Worm (Caenorhabditis elegans) whole organism, late embryonic: ENCODE results near the gene F44E5.15.
A peak's percentile ranks its signal among the peaks of the same experiment; 100 is the strongest.

Experiments
- C08G9.2 ChIP-seq: sonication (generic microtip); optimal IDR thresholded peaks from 2 replicates; lab custom pipeline; 2016; ENCODE audit warnings: mild to moderate bottlenecking, missing genetic modification characterization, moderate library complexity, missing compliant biosample characterization
- K02D7.2 ChIP-seq: sonication (generic microtip); optimal IDR thresholded peaks from 2 replicates; lab custom pipeline; 2017; ENCODE audit warnings: mild to moderate bottlenecking, missing genetic modification characterization, missing compliant biosample characterization
- Y22D7AL.16 ChIP-seq: sonication (generic microtip); optimal IDR thresholded peaks from 2 replicates; lab custom pipeline; 2016; ENCODE audit warnings: missing genetic modification characterization, missing compliant biosample characterization
- ahr-1 ChIP-seq: sonication (generic microtip); optimal IDR thresholded peaks from 2 replicates; lab custom pipeline; 2016; ENCODE audit warnings: missing genetic modification characterization, missing compliant biosample characterization
- ama-1 ChIP-seq: fragments of 150-350 bp; optimal IDR thresholded peaks from 2 replicates; lab custom pipeline; 2014
- ceh-14 ChIP-seq: sonication (generic microtip); optimal IDR thresholded peaks from 2 replicates; lab custom pipeline; 2016; ENCODE audit warnings: missing genotype, missing genetic modification characterization, missing compliant biosample characterization
- ceh-18 ChIP-seq: sonication (generic microtip); optimal IDR thresholded peaks from 2 replicates; lab custom pipeline; 2016; ENCODE audit warnings: missing genetic modification characterization, missing compliant biosample characterization
- ceh-2 ChIP-seq: sonication (generic microtip); optimal IDR thresholded peaks from 2 replicates; lab custom pipeline; 2016; ENCODE audit warnings: missing genotype, missing genetic modification characterization, missing compliant biosample characterization
- ceh-22 ChIP-seq: sonication (generic microtip); optimal IDR thresholded peaks from 2 replicates; lab custom pipeline; 2017; ENCODE audit warnings: missing biosample characterization, missing genetic modification characterization
- ceh-24 ChIP-seq: sonication (generic microtip); optimal IDR thresholded peaks from 2 replicates; lab custom pipeline; 2016; ENCODE audit warnings: mild to moderate bottlenecking, missing genetic modification characterization, missing compliant biosample characterization
- ceh-31 ChIP-seq: sonication (generic microtip); optimal IDR thresholded peaks from 2 replicates; lab custom pipeline; 2016; ENCODE audit warnings: missing genetic modification characterization, missing compliant biosample characterization
- ceh-34 ChIP-seq: sonication (generic microtip); optimal IDR thresholded peaks from 2 replicates; lab custom pipeline; 2016; ENCODE audit warnings: mild to moderate bottlenecking, missing genetic modification characterization, missing compliant biosample characterization
- ceh-48 ChIP-seq: sonication (generic microtip); optimal IDR thresholded peaks from 2 replicates; lab custom pipeline; 2016; ENCODE audit warnings: missing genetic modification characterization, inconsistent platforms, missing compliant biosample characterization
- ceh-9 ChIP-seq: sonication (generic microtip); optimal IDR thresholded peaks from 2 replicates; lab custom pipeline; 2016; ENCODE audit warnings: mild to moderate bottlenecking, missing genetic modification characterization, inconsistent platforms, missing compliant biosample characterization
- dve-1 ChIP-seq: sonication (generic microtip); optimal IDR thresholded peaks from 2 replicates; lab custom pipeline; 2017; ENCODE audit warnings: antibody characterized with exemption, mild to moderate bottlenecking, missing genetic modification characterization, missing compliant biosample characterization
- ets-4 ChIP-seq: sonication (generic microtip); optimal IDR thresholded peaks from 2 replicates; lab custom pipeline; 2016; ENCODE audit warnings: missing genetic modification characterization, missing compliant biosample characterization
- gmeb-2 ChIP-seq: sonication (generic microtip); optimal IDR thresholded peaks from 2 replicates; lab custom pipeline; 2016; ENCODE audit warnings: missing genetic modification characterization, inconsistent platforms, missing compliant biosample characterization
- hlh-15 ChIP-seq: sonication (generic microtip); optimal IDR thresholded peaks from 2 replicates; lab custom pipeline; 2016; ENCODE audit warnings: missing genetic modification characterization, missing compliant biosample characterization
- hlh-30 ChIP-seq: sonication (generic microtip); optimal IDR thresholded peaks from 2 replicates; lab custom pipeline; 2017; ENCODE audit warnings: antibody characterized with exemption, missing genetic modification characterization, missing compliant biosample characterization; ENCODE audit not compliant: insufficient read depth
- hlh-8 ChIP-seq: sonication (generic microtip); optimal IDR thresholded peaks from 2 replicates; lab custom pipeline; 2016; ENCODE audit warnings: missing genotype, missing genetic modification characterization, missing compliant biosample characterization
- lim-6 ChIP-seq: sonication (generic microtip); optimal IDR thresholded peaks from 2 replicates; lab custom pipeline; 2016; ENCODE audit warnings: missing genetic modification characterization, missing compliant biosample characterization
- lin-11 ChIP-seq: fragments of 200-800 bp; sonication (Bioruptor generic); optimal IDR thresholded peaks from 2 replicates; lab custom pipeline; 2018; ENCODE audit warnings: mild to moderate bottlenecking, missing genetic modification characterization, missing compliant biosample characterization
- madf-2 ChIP-seq: sonication (generic microtip); optimal IDR thresholded peaks from 2 replicates; lab custom pipeline; 2017; ENCODE audit warnings: missing genetic modification characterization, missing compliant biosample characterization
- nfya-1 ChIP-seq: sonication (generic microtip); optimal IDR thresholded peaks from 2 replicates; lab custom pipeline; 2017; ENCODE audit warnings: missing genetic modification characterization, mild to moderate bottlenecking, missing compliant biosample characterization, antibody characterized with exemption, moderate library complexity
- nhr-11 ChIP-seq: fragments of 150-350 bp; optimal IDR thresholded peaks from 2 replicates; lab custom pipeline; 2014; ENCODE audit warnings: missing biosample characterization, missing genetic modification characterization
- pax-1 ChIP-seq: fragments of 150-350 bp; optimal IDR thresholded peaks from 2 replicates; lab custom pipeline; 2014; ENCODE audit warnings: missing biosample characterization, missing genetic modification characterization
- pha-2 ChIP-seq: sonication (generic microtip); optimal IDR thresholded peaks from 2 replicates; lab custom pipeline; 2017; ENCODE audit warnings: mild to moderate bottlenecking, missing genetic modification characterization, missing compliant biosample characterization
- pqm-1 ChIP-seq: sonication (generic microtip); optimal IDR thresholded peaks from 2 replicates; lab custom pipeline; 2016; ENCODE audit warnings: missing genetic modification characterization, missing compliant biosample characterization
- ref-2 ChIP-seq: sonication (generic microtip); optimal IDR thresholded peaks from 2 replicates; lab custom pipeline; 2016; ENCODE audit warnings: missing genetic modification characterization, missing compliant biosample characterization
- sox-4 ChIP-seq: sonication (generic microtip); optimal IDR thresholded peaks from 2 replicates; lab custom pipeline; 2017; ENCODE audit warnings: mild to moderate bottlenecking, missing genetic modification characterization, inconsistent platforms, missing compliant biosample characterization
- syd-9 ChIP-seq: sonication (generic microtip); optimal IDR thresholded peaks from 2 replicates; lab custom pipeline; 2016; ENCODE audit warnings: mild to moderate bottlenecking, missing genetic modification characterization, moderate library complexity, missing compliant biosample characterization
- tbx-2 ChIP-seq: sonication (generic microtip); optimal IDR thresholded peaks from 2 replicates; lab custom pipeline; 2016; ENCODE audit warnings: missing genetic modification characterization, missing compliant biosample characterization
- unc-3 ChIP-seq, 2 experiments: fragments of 200-800 bp in 1 of 2; sonication (Bioruptor generic) in 1 of 2; sonication (generic microtip) in 1 of 2; conservative IDR thresholded peaks in 1 of 2; optimal IDR thresholded peaks in 1 of 2; 2 replicates each; pipeline versions ENCODE4 v1.3.6 to Lab custom; 2016 to 2022; ENCODE audit warnings: missing compliant biosample characterization in 2 of 2, missing genetic modification characterization in 2 of 2, missing genetic modification reagents in 1 of 2
- unc-55 ChIP-seq: sonication (generic microtip); optimal IDR thresholded peaks from 2 replicates; lab custom pipeline; 2017; ENCODE audit warnings: missing biosample characterization, missing genetic modification reagents, missing genetic modification characterization
- ztf-16 ChIP-seq: sonication (generic microtip); optimal IDR thresholded peaks from 2 replicates; lab custom pipeline; 2017; ENCODE audit warnings: missing genetic modification characterization, missing compliant biosample characterization

Gene F44E5.15

ce11 chrII:11813895-11814369, 41.5 kb downstream of the F44E5.15 start, which contains the start of gene F43G6.8:
Gene F43G6.8 (minus strand): TSS chrII:11814092.
- TF ChIP-seq ceh-18 (tag; lab: Kevin White, UChicago), result peak; percentile 14
- TF ChIP-seq hlh-15 (tag; lab: Kevin White, UChicago), result no peak
- peak; percentile 20 for TF ChIP-seq ref-2 (tag; lab: Kevin White, UChicago)
- peak; percentile 28 for TF ChIP-seq ceh-31 (tag; lab: Kevin White, UChicago)
- peak; percentile 26 for TF ChIP-seq tbx-2 (tag; lab: Kevin White, UChicago)
- TF ChIP-seq C08G9.2 (tag; lab: Kevin White, UChicago), result no peak
- peak; percentile 84 for TF ChIP-seq hlh-30 (tag; lab: Kevin White, UChicago)
- TF ChIP-seq nfya-1 (tag; lab: Kevin White, UChicago), result peak; percentile 21
- TF ChIP-seq, all 69 proteins: peak for 6

DNA sequence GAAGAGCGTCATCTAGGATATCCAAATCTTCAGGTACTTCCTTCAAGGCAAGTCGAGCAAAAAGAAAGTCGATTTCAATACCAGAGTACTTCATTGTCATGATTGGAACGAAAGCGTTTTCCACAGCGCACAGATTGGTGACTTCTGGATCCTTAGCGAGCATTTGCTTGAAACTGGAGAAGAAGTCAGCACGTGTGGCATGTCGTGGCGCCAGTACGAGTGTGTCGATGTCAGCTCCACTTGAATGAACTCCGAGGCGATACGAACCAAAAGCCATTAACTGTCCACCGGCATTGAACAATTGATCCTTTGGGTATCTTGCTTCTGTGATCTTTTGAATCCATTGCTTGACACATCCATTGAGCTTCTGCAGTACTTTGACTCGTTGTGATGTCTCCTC, 43.5 kb downstream of the F44E5.15 start:
- no peak for TF ChIP-seq gmeb-2 (tag; lab: Kevin White, UChicago)
- no peak for TF ChIP-seq ceh-2 (tag; lab: Kevin White, UChicago)
- TF ChIP-seq ceh-14, result no peak
- no peak for TF ChIP-seq lin-11 (tag; lab: Kevin White, UChicago)
- TF ChIP-seq dve-1 (tag; lab: Kevin White, UChicago), result no peak
- no peak for TF ChIP-seq nhr-11 (tag; lab: Kevin White, UChicago)

DNA sequence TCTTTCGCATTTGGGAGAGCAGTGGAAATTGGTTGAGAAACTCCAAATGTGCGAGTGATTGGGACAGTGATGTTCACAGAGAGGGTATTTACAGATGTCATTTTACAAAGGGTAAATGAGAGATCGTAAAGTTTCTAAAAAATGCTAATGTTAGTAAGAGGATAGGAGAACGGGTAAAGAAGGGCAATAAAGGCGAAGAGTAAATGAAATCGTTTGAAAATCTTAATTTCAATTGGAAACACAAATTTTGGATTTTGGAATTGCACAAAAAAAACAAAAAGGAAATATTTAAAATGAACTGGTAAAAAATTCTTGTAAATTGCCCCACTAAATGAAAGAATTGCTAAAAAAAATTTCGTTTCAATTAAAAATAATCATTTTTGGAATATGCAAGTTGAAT, 44.0 kb downstream of the F44E5.15 start, which contains the start of gene pap-3:
TSS of gene pap-3 (minus strand) at position 101 of the 400 bp plus-strand sequence.
- TF ChIP-seq ceh-48 (tag; lab: Kevin White, UChicago), result no peak
- no peak for TF ChIP-seq unc-3 (GFP tag; conservative IDR thresholded peaks at IDR 0.05; lab: Robert Waterston, UW)
- no peak for TF ChIP-seq unc-3 (tag; optimal IDR thresholded peaks at IDR 0.05; lab: Kevin White, UChicago)
- no peak for TF ChIP-seq ama-1 (lab: Kevin White, UChicago)
- no peak for TF ChIP-seq Y22D7AL.16 (tag; lab: Kevin White, UChicago)
- TF ChIP-seq syd-9 (tag; lab: Kevin White, UChicago), result no peak
- TF ChIP-seq sox-4 (tag; lab: Kevin White, UChicago), result no peak
- no peak for TF ChIP-seq ceh-34 (tag; lab: Kevin White, UChicago)
- no peak for TF ChIP-seq pax-1 (tag; lab: Kevin White, UChicago)
- TF ChIP-seq ets-4 (tag; lab: Kevin White, UChicago), result no peak
- TF ChIP-seq ceh-14, result no peak
- no peak for TF ChIP-seq ceh-24
- TF ChIP-seq ceh-18 (tag; lab: Kevin White, UChicago), result no peak
- no peak for TF ChIP-seq lim-6 (tag; lab: Kevin White, UChicago)
- no peak for TF ChIP-seq nfya-1 (tag; lab: Kevin White, UChicago)
- TF ChIP-seq ahr-1 (tag; lab: Kevin White, UChicago), result no peak
- TF ChIP-seq pha-2 (tag; lab: Kevin White, UChicago), result no peak
- no peak for TF ChIP-seq madf-2
- no peak for TF ChIP-seq ceh-22 (tag; lab: Kevin White, UChicago)
- TF ChIP-seq hlh-8 (tag; lab: Kevin White, UChicago), result no peak
- TF ChIP-seq, all 69 proteins: peak for 0

DNA sequence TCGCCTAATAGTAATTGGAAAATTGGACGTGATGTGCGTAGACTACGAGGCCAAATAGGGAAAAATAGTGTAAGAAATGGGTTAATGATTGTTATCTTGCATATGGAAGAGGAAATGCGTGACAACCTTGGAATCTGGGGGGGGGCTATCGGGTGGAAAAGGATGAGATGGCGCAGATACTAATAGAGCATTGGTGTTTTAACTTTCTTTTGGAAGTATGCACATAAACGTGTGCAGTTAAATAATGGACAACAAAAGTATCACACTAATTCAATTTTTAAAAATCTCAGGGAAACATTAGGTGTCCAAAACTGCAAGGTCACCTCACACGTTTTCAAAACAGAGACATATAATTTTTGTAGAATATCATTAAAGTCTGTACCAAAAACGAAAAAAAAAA, 47.4 kb downstream of the F44E5.15 start, which contains the start of gene Y6D1A.2:
TSS of gene Y6D1A.2 (minus strand) at position 101 of the 400 bp plus-strand sequence.
- TF ChIP-seq hlh-8 (tag; lab: Kevin White, UChicago) (no peak), lim-6 (tag; lab: Kevin White, UChicago) (no peak), nfya-1 (tag; lab: Kevin White, UChicago) (no peak), ztf-16 (tag; lab: Kevin White, UChicago) (no peak), ceh-18 (tag; lab: Kevin White, UChicago) (no peak), K02D7.2 (no peak), ceh-9 (tag; lab: Kevin White, UChicago) (no peak), unc-55 (no peak), pqm-1 (no peak), hlh-30 (tag; lab: Kevin White, UChicago) (no peak), Y22D7AL.16 (tag; lab: Kevin White, UChicago) (no peak)
